Fruit fly (Drosophila melanogaster) whole organism, prepupa: Measurements from ENCODE around the gene lz.

Experiments used
- CG10631 ChIP-seq: fragments of 200-800 bp; sonication (Bioruptor generic); optimal IDR thresholded peaks from 2 replicates; lab custom pipeline; 2016; ENCODE audit warnings: missing biosample characterization, missing genetic modification characterization
- CG31627 ChIP-seq: fragments of 200-800 bp; sonication (Bioruptor generic); optimal IDR thresholded peaks from 3 replicates; lab custom pipeline; 2016; ENCODE audit warnings: missing biosample characterization, missing genetic modification characterization
- CG6276 ChIP-seq: fragments of 200-800 bp; sonication (Bioruptor generic); optimal IDR thresholded peaks from 2 replicates; lab custom pipeline; 2017; ENCODE audit warnings: missing biosample characterization, mild to moderate bottlenecking, missing genetic modification characterization
- CG6854 ChIP-seq: fragments of 200-800 bp; sonication (Bioruptor generic); optimal IDR thresholded peaks from 2 replicates; lab custom pipeline; 2017; ENCODE audit warnings: missing biosample characterization, mild to moderate bottlenecking, missing genetic modification characterization
- Gug ChIP-seq: fragments of 200-800 bp; sonication (Bioruptor generic); IDR thresholded peaks from 2 replicates; pipeline ENCODE4 v1.3.6; 2022; ENCODE audit warnings: missing biosample characterization, missing genetic modification characterization
- Lpt ChIP-seq: fragments of 200-800 bp; sonication (Bioruptor generic); optimal IDR thresholded peaks from 3 replicates; lab custom pipeline; 2016; ENCODE audit warnings: missing biosample characterization, missing genetic modification characterization
- Met ChIP-seq: fragments of 200-800 bp; sonication (Bioruptor generic); optimal IDR thresholded peaks from 3 replicates; lab custom pipeline; 2016; ENCODE audit warnings: missing biosample characterization, missing genetic modification characterization
- OdsH ChIP-seq: fragments of 200-800 bp; sonication (Bioruptor generic); optimal IDR thresholded peaks from 3 replicates; lab custom pipeline; 2016; ENCODE audit warnings: missing biosample characterization, missing genetic modification characterization
- Sox15 ChIP-seq: fragments of 200-800 bp; sonication (Bioruptor generic); optimal IDR thresholded peaks from 3 replicates; lab custom pipeline; 2016; ENCODE audit warnings: missing biosample characterization, missing genetic modification characterization
- cyc ChIP-seq: fragments of 200-800 bp; sonication (Bioruptor generic); optimal IDR thresholded peaks from 3 replicates; lab custom pipeline; 2016; ENCODE audit warnings: missing biosample characterization, missing genetic modification characterization
- fkh ChIP-seq: fragments of 200-800 bp; sonication (Bioruptor generic); optimal IDR thresholded peaks from 3 replicates; lab custom pipeline; 2017; ENCODE audit warnings: missing biosample characterization, mild to moderate bottlenecking, missing genetic modification characterization, moderate library complexity
- lz ChIP-seq: fragments of 200-800 bp; sonication (Bioruptor generic); optimal IDR thresholded peaks from 3 replicates; lab custom pipeline; 2016; ENCODE audit warnings: missing biosample characterization, missing genetic modification characterization
- svp ChIP-seq: fragments of 200-800 bp; sonication (Bioruptor generic); peaks from one replicate; lab custom pipeline; 2016; ENCODE audit warnings: missing biosample characterization, missing genetic modification characterization

DNA sequence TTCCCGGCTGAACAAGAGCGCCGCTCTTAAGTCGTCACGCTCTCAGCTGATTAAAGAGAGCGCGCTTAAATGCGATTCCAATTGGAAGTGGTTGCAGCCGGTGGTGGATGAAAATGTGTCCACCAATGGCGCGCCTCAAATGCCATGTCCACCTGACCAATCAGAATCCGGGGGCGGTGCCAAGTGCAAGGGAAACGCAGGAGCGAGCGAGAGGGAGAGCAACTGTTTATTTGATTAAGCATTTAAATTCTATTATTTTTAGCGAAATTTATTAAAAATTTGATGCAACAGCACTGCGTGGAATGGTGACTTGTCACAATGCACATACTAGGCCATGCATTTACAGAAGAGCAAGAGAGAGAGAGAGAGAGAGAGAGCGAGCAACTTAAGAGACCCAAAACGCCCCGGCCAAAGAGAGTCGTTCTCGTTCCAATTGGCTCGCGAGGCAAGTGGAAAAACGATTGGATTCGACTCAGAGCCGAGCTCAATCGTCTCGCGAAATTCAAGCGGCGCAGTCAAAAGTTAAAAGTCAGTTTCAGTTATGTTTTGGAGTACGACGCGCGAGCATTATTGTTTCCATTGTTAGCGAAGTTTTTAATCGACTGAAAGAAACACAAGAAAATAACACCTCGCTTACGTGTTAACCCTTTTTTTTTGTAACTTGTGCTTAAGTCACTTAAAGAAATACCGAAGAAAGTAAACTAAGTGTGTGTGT lies at the start of gene lz:
- TF ChIP-seq CG31627 (GFP tag; lab: Kevin White, UChicago) (no peak), CG6854 (peak; percentile 11), CG6276 (GFP tag; lab: Kevin White, UChicago) (no peak), CG10631 (no peak), Gug (no peak), Lpt (GFP tag; lab: Kevin White, UChicago) (no peak), lz (GFP tag; lab: Kevin White, UChicago) (no peak), Met (no peak), cyc (GFP tag; lab: Kevin White, UChicago) (no peak), OdsH (no peak), Sox15 (no peak), svp (GFP tag; lab: Kevin White, UChicago) (no peak), fkh (GFP tag; lab: Kevin White, UChicago) (no peak)
